Fruit fly (Drosophila melanogaster) whole organism, adult: ENCODE measurements around the gene CG18269.

ENCODE experiments used
- CG11617 ChIP-seq: fragments of 200-800 bp; sonication (Bioruptor generic); optimal IDR thresholded peaks from 2 replicates; lab custom pipeline; 2017; ENCODE audit warnings: mild to moderate bottlenecking, missing biosample characterization, missing genetic modification reagents, missing genetic modification characterization
- toe ChIP-seq: fragments of 200-800 bp; sonication (Bioruptor generic); optimal IDR thresholded peaks from 2 replicates; lab custom pipeline; 2016; ENCODE audit warnings: missing biosample characterization, missing genetic modification characterization

dm6 chr2L:5507823-5508438, 43.7 kb upstream of the CG18269 start:
- TF ChIP-seq toe (GFP tag; lab: Kevin White, UChicago) (no peak), CG11617 (GFP tag; lab: Kevin White, UChicago) (no peak)
